Fruit fly (Drosophila melanogaster) whole organism: ENCODE results near the gene CG18585.
"Not testable (repeated sequence)": the region's sequence is repeated elsewhere in the genome, so short reads cannot be mapped to it uniquely, and the experiment has no call there.

Experiments
- CG8478 ChIP-seq: fragments of >200 bp; optimal IDR thresholded peaks from 2 replicates; lab custom pipeline; 2018; ENCODE audit warnings: inconsistent platforms
- Dll ChIP-seq: fragments of >200 bp; optimal IDR thresholded peaks from 2 replicates; lab custom pipeline; 2017
- EcR ChIP-seq, 2 experiments: fragments of >200 bp; optimal IDR thresholded peaks; 2 replicates each; lab custom pipeline; 2017; ENCODE audit warnings: missing biosample characterization in 2 of 2, missing genetic modification characterization in 2 of 2, missing genetic modification reagents in 2 of 2
- pan ChIP-seq: fragments of >200 bp; optimal IDR thresholded peaks from 2 replicates; lab custom pipeline; 2017
- psq ChIP-seq: fragments of >200 bp; optimal IDR thresholded peaks from 2 replicates; lab custom pipeline; 2017
- usp ChIP-seq: fragments of >200 bp; optimal IDR thresholded peaks from 2 replicates; lab custom pipeline; 2017; ENCODE audit warnings: missing biosample characterization, missing genetic modification characterization, mixed read lengths

Gene CG18585

dm6 chr2L:7690961-7691360 is at the start of gene CG18585:
Gene CG18585 (minus strand): TSS chr2L:7691061.
- TF ChIP-seq psq (lab: Kevin White, UChicago): no peak
- no peak for TF ChIP-seq usp (GFP tag; lab: Kevin White, UChicago)
- TF ChIP-seq pan (lab: Kevin White, UChicago): no peak
- no peak for TF ChIP-seq Dll
- TF ChIP-seq EcR (GFP tag; optimal IDR thresholded peaks at IDR 0.05; lab: Kevin White, UChicago): no peak
- TF ChIP-seq CG8478 (lab: Kevin White, UChicago): no peak

dm6 chr2L:7738709-7739108 is 47.8 kb upstream of the CG18585 start, which contains the start of gene CG31904:
Gene CG31904 (minus strand): TSS chr2L:7738809.
- TF ChIP-seq psq (lab: Kevin White, UChicago); Dll; EcR (GFP tag; optimal IDR thresholded peaks at IDR 0.05; lab: Kevin White, UChicago): not testable (repeated sequence)

dm6 chr2L:7732570-7732969 is 41.7 kb upstream of the CG18585 start, which contains the start of gene CG13796:
Gene CG13796 (minus strand): TSS chr2L:7732670.
- not testable (repeated sequence) for TF ChIP-seq usp (GFP tag; lab: Kevin White, UChicago); EcR (GFP tag; optimal IDR thresholded peaks at IDR 0.05; lab: Kevin White, UChicago); pan (lab: Kevin White, UChicago)

dm6 chr2L:7726268-7726997 is 35.6 kb upstream of the CG18585 start, which contains the start of gene CG13795:
Gene CG13795 (minus strand): TSS chr2L:7726298.
- TF ChIP-seq pan (lab: Kevin White, UChicago): no peak
- TF ChIP-seq usp (GFP tag; lab: Kevin White, UChicago): no peak

- TF ChIP-seq psq (lab: Kevin White, UChicago): no peak
- TF ChIP-seq EcR (GFP tag; optimal IDR thresholded peaks at IDR 0.05; lab: Kevin White, UChicago): no peak
- no peak for TF ChIP-seq CG8478 (lab: Kevin White, UChicago)
- no peak for TF ChIP-seq usp (GFP tag; lab: Kevin White, UChicago)
- no peak for TF ChIP-seq pan (lab: Kevin White, UChicago)
- TF ChIP-seq Dll: no peak
Measured at dm6 chr2L:7722723-7723122, 31.9 kb upstream of the CG18585 start, which contains the start of gene CG13794. Gene CG13794 (minus strand): TSS chr2L:7722823.

- TF ChIP-seq pan (lab: Kevin White, UChicago) (no peak), CG8478 (lab: Kevin White, UChicago) (no peak), usp (GFP tag; lab: Kevin White, UChicago) (no peak), EcR (GFP tag; optimal IDR thresholded peaks at IDR 0.05; lab: Kevin White, UChicago) (no peak), Dll (no peak), psq (lab: Kevin White, UChicago) (no peak)
Measured at dm6 chr2L:7722102-7722501, 31.2 kb upstream of the CG18585 start.

dm6 chr2L:7719387-7719786 is 28.5 kb upstream of the CG18585 start, which contains the start of gene CG13793:
Gene CG13793 (minus strand): TSS chr2L:7719487.
- no peak for TF ChIP-seq usp (GFP tag; lab: Kevin White, UChicago)

- TF ChIP-seq psq (lab: Kevin White, UChicago): no peak
- no peak for TF ChIP-seq CG8478 (lab: Kevin White, UChicago)
Measured at dm6 chr2L:7716545-7716944, 25.7 kb upstream of the CG18585 start, which contains the start of gene CG33296. Gene CG33296 (minus strand): TSS chr2L:7716645.

- TF ChIP-seq Dll (no peak), psq (lab: Kevin White, UChicago) (no peak), pan (lab: Kevin White, UChicago) (no peak), usp (GFP tag; lab: Kevin White, UChicago) (no peak), CG8478 (lab: Kevin White, UChicago) (no peak), EcR (GFP tag; optimal IDR thresholded peaks at IDR 0.05; lab: Kevin White, UChicago) (no peak)
Measured at dm6 chr2L:7711034-7711685, 20.3 kb upstream of the CG18585 start.

dm6 chr2L:7710580-7710979 is 19.7 kb upstream of the CG18585 start, which contains the start of gene Ntl:
Gene Ntl (plus strand): TSS chr2L:7710880.
- TF ChIP-seq CG8478 (lab: Kevin White, UChicago) (no peak), EcR (GFP tag; optimal IDR thresholded peaks at IDR 0.05; lab: Kevin White, UChicago) (no peak), usp (GFP tag; lab: Kevin White, UChicago) (no peak), pan (lab: Kevin White, UChicago) (no peak), psq (lab: Kevin White, UChicago) (no peak), Dll (no peak)

dm6 chr2L:7703534-7703933 is 12.7 kb upstream of the CG18585 start:
- TF ChIP-seq EcR (GFP tag; optimal IDR thresholded peaks at IDR 0.05; lab: Kevin White, UChicago) (no peak), pan (lab: Kevin White, UChicago) (no peak), usp (GFP tag; lab: Kevin White, UChicago) (no peak), CG8478 (lab: Kevin White, UChicago) (no peak), psq (lab: Kevin White, UChicago) (no peak), Dll (no peak)
